Worm (Caenorhabditis elegans) whole organism, mixed stage, embryonic: Measurements from ENCODE around the gene nhr-16.
A peak's percentile ranks its signal among the peaks of the same experiment; 100 is the strongest.

ENCODE experiments used
- M03D4.4 ChIP-seq: sonication (generic microtip); optimal IDR thresholded peaks from 2 replicates; lab custom pipeline; 2017; ENCODE audit warnings: mild to moderate bottlenecking, missing genetic modification characterization, missing compliant biosample characterization
- bed-3 ChIP-seq: fragments of 200-800 bp; sonication (Bioruptor generic); optimal IDR thresholded peaks from 3 replicates; lab custom pipeline; 2018; ENCODE audit warnings: mild to moderate bottlenecking, missing genetic modification characterization, moderate library complexity, missing compliant biosample characterization
- blmp-1 ChIP-seq: fragments of 150-350 bp; optimal IDR thresholded peaks from 2 replicates; lab custom pipeline; 2014; ENCODE audit warnings: missing biosample characterization, missing genetic modification characterization
- ceh-39 ChIP-seq: fragments of 150-350 bp; optimal IDR thresholded peaks from 2 replicates; lab custom pipeline; 2014; ENCODE audit warnings: missing biosample characterization, missing genetic modification characterization
- ceh-83 ChIP-seq: fragments of 200-800 bp; sonication (Bioruptor generic); optimal IDR thresholded peaks from 2 replicates; lab custom pipeline; 2018; ENCODE audit warnings: mild to moderate bottlenecking, missing genetic modification characterization, missing compliant biosample characterization
- ces-1 ChIP-seq: fragments of 150-350 bp; optimal IDR thresholded peaks from 2 replicates; lab custom pipeline; 2014; ENCODE audit warnings: missing biosample characterization, missing genetic modification reagents, missing genetic modification characterization
- cnd-1 ChIP-seq: fragments of 200-800 bp; sonication (Bioruptor generic); optimal IDR thresholded peaks from 2 replicates; lab custom pipeline; 2018; ENCODE audit warnings: mild to moderate bottlenecking, missing genetic modification characterization, missing compliant biosample characterization
- drap-1 ChIP-seq: fragments of 200-800 bp; sonication (Bioruptor generic); optimal IDR thresholded peaks from 3 replicates; lab custom pipeline; 2018; ENCODE audit warnings: mild to moderate bottlenecking, missing genetic modification characterization, missing compliant biosample characterization
- elt-3 ChIP-seq: fragments of 150-350 bp; optimal IDR thresholded peaks from 2 replicates; lab custom pipeline; 2014; ENCODE audit warnings: missing biosample characterization, missing genetic modification characterization
- flh-1 ChIP-seq: fragments of 200-800 bp; sonication (Bioruptor generic); optimal IDR thresholded peaks from 2 replicates; lab custom pipeline; 2018; ENCODE audit warnings: mild to moderate bottlenecking, missing genetic modification characterization, moderate library complexity, missing compliant biosample characterization
- ham-2 ChIP-seq: fragments of 200-800 bp; sonication (Bioruptor generic); optimal IDR thresholded peaks from 2 replicates; lab custom pipeline; 2018; ENCODE audit warnings: mild to moderate bottlenecking, missing genetic modification characterization, missing compliant biosample characterization
- hlh-1 ChIP-seq: fragments of 150-350 bp; optimal IDR thresholded peaks from 2 replicates; lab custom pipeline; 2014; ENCODE audit warnings: missing biosample characterization, missing genetic modification reagents, missing genetic modification characterization
- lin-13 ChIP-seq: fragments of 150-350 bp; optimal IDR thresholded peaks from 2 replicates; lab custom pipeline; 2014; ENCODE audit warnings: missing biosample characterization, missing genetic modification characterization
- lsy-2 ChIP-seq: fragments of 150-350 bp; optimal IDR thresholded peaks from 2 replicates; lab custom pipeline; 2014; ENCODE audit warnings: missing biosample characterization, missing genetic modification characterization
- mab-5 ChIP-seq: fragments of 150-350 bp; optimal IDR thresholded peaks from 2 replicates; lab custom pipeline; 2014; ENCODE audit warnings: missing biosample characterization, missing genetic modification characterization
- mls-2 ChIP-seq: sonication (generic microtip); optimal IDR thresholded peaks from 2 replicates; lab custom pipeline; 2016; ENCODE audit warnings: mild to moderate bottlenecking, missing genetic modification characterization, moderate library complexity, missing compliant biosample characterization
- nhr-12 ChIP-seq: fragments of 150-350 bp; optimal IDR thresholded peaks from 2 replicates; lab custom pipeline; 2014; ENCODE audit warnings: missing biosample characterization, missing genetic modification characterization
- nhr-2 ChIP-seq: fragments of 150-350 bp; optimal IDR thresholded peaks from 2 replicates; lab custom pipeline; 2014; ENCODE audit warnings: missing biosample characterization, missing genetic modification characterization
- nhr-237 ChIP-seq: fragments of 150-350 bp; optimal IDR thresholded peaks from 2 replicates; lab custom pipeline; 2014; ENCODE audit warnings: missing biosample characterization, missing genetic modification characterization
- nhr-28 ChIP-seq: fragments of 150-350 bp; optimal IDR thresholded peaks from 2 replicates; lab custom pipeline; 2014; ENCODE audit warnings: missing biosample characterization, missing genetic modification characterization
- nhr-76 ChIP-seq: sonication (generic microtip); optimal IDR thresholded peaks from 2 replicates; lab custom pipeline; 2017; ENCODE audit warnings: missing biosample characterization, missing genetic modification characterization
- pha-4 ChIP-seq: fragments of 150-350 bp; optimal IDR thresholded peaks from 2 replicates; lab custom pipeline; 2018; ENCODE audit warnings: missing biosample characterization, missing genetic modification reagents, missing genetic modification characterization
- sem-2 ChIP-seq: fragments of 200-800 bp; sonication (Bioruptor generic); optimal IDR thresholded peaks from 2 replicates; lab custom pipeline; 2018; ENCODE audit warnings: mild to moderate bottlenecking, missing genetic modification characterization, missing compliant biosample characterization
- snpc-4 ChIP-seq: fragments of 150-350 bp; optimal IDR thresholded peaks from 2 replicates; lab custom pipeline; 2014; ENCODE audit warnings: missing biosample characterization, missing genetic modification characterization
- sptf-1 ChIP-seq: sonication (generic microtip); optimal IDR thresholded peaks from 2 replicates; lab custom pipeline; 2017; ENCODE audit warnings: mild to moderate bottlenecking, missing genetic modification characterization, moderate library complexity, missing compliant biosample characterization
- tbx-8 ChIP-seq: fragments of 200-800 bp; sonication (Bioruptor generic); optimal IDR thresholded peaks from 2 replicates; lab custom pipeline; 2018; ENCODE audit warnings: mild to moderate bottlenecking, missing genetic modification characterization, moderate library complexity, missing compliant biosample characterization
- unc-120 ChIP-seq: sonication (generic microtip); optimal IDR thresholded peaks from 2 replicates; lab custom pipeline; 2017; ENCODE audit warnings: missing genetic modification characterization, missing compliant biosample characterization; ENCODE audit not compliant: poor library complexity, severe bottlenecking
- unc-62 ChIP-seq: fragments of 150-350 bp; optimal IDR thresholded peaks from 2 replicates; lab custom pipeline; 2014; ENCODE audit warnings: missing biosample characterization, missing genetic modification reagents, missing genetic modification characterization

The nhr-16 gene

ce11 chrII:4454823-4455222 is 16.2 kb downstream of the nhr-16 start:
- TF ChIP-seq blmp-1 (tag; lab: Kevin White, UChicago): no peak
- TF ChIP-seq nhr-2 (tag; lab: Kevin White, UChicago): no peak
- TF ChIP-seq lsy-2 (tag; lab: Kevin White, UChicago): no peak
- no peak for TF ChIP-seq sptf-1 (tag; lab: Kevin White, UChicago)
- no peak for TF ChIP-seq unc-62 (GFP tag; lab: Kevin White, UChicago)
- TF ChIP-seq mab-5 (tag; lab: Kevin White, UChicago): no peak
- no peak for TF ChIP-seq bed-3 (GFP tag; lab: Kevin White, UChicago)
- TF ChIP-seq ces-1: no peak
- TF ChIP-seq ceh-83: no peak
- TF ChIP-seq ceh-39 (tag; lab: Kevin White, UChicago): no peak
- TF ChIP-seq nhr-12 (tag; lab: Kevin White, UChicago): no peak
- TF ChIP-seq nhr-76: no peak
- no peak for TF ChIP-seq M03D4.4 (tag; lab: Kevin White, UChicago)

ce11 chrII:4456024-4456423 is 17.4 kb downstream of the nhr-16 start:
- TF ChIP-seq tbx-8 (GFP tag; lab: Kevin White, UChicago) (no peak), ces-1 (peak; percentile 45)

ce11 chrII:4460297-4460696 is 21.7 kb downstream of the nhr-16 start:
- TF ChIP-seq ham-2 (no peak), nhr-12 (tag; lab: Kevin White, UChicago) (no peak), drap-1 (GFP tag; lab: Kevin White, UChicago) (no peak), M03D4.4 (tag; lab: Kevin White, UChicago) (no peak), unc-62 (GFP tag; lab: Kevin White, UChicago) (no peak), sem-2 (GFP tag; lab: Kevin White, UChicago) (no peak), elt-3 (no peak), unc-120 (no peak), mab-5 (tag; lab: Kevin White, UChicago) (no peak), cnd-1 (tag; lab: Kevin White, UChicago) (no peak), snpc-4 (tag; lab: Kevin White, UChicago) (no peak), blmp-1 (tag; lab: Kevin White, UChicago) (no peak), nhr-237 (no peak), nhr-2 (tag; lab: Kevin White, UChicago) (no peak), ceh-39 (tag; lab: Kevin White, UChicago) (no peak), flh-1 (GFP tag; lab: Kevin White, UChicago) (no peak)

- TF ChIP-seq nhr-237: no peak
- no peak for TF ChIP-seq unc-120
These were observed 22.2 kb downstream of the nhr-16 start, which contains the start of the genes T12C9.7 and vps-18 for ce11 chrII:4460851-4461250. T12C9.7 (minus strand) TSS chrII:4460951. vps-18 (plus strand) TSS chrII:4461130.

- TF ChIP-seq hlh-1 (tag; lab: Kevin White, UChicago): no peak
- TF ChIP-seq nhr-2 (tag; lab: Kevin White, UChicago): no peak
- no peak for TF ChIP-seq bed-3 (GFP tag; lab: Kevin White, UChicago)
- TF ChIP-seq ces-1: no peak
- TF ChIP-seq cnd-1 (tag; lab: Kevin White, UChicago): no peak
- TF ChIP-seq lsy-2 (tag; lab: Kevin White, UChicago): no peak
These were observed 24.2 kb downstream of the nhr-16 start for ce11 chrII:4462842-4463241.

ce11 chrII:4467869-4468268 is 29.3 kb downstream of the nhr-16 start, which contains the start of gene W06B4.2:
W06B4.2 (plus strand) TSS chrII:4468169.
- no peak for TF ChIP-seq ham-2
- no peak for TF ChIP-seq mls-2 (tag; lab: Kevin White, UChicago)
- no peak for TF ChIP-seq pha-4
- no peak for TF ChIP-seq unc-62 (GFP tag; lab: Kevin White, UChicago)
- no peak for TF ChIP-seq nhr-12 (tag; lab: Kevin White, UChicago)
- TF ChIP-seq sem-2 (GFP tag; lab: Kevin White, UChicago): no peak
- no peak for TF ChIP-seq blmp-1 (tag; lab: Kevin White, UChicago)
- no peak for TF ChIP-seq nhr-28 (tag; lab: Kevin White, UChicago)
- no peak for TF ChIP-seq hlh-1 (tag; lab: Kevin White, UChicago)
- TF ChIP-seq bed-3 (GFP tag; lab: Kevin White, UChicago): no peak
- TF ChIP-seq cnd-1 (tag; lab: Kevin White, UChicago): no peak
- TF ChIP-seq flh-1 (GFP tag; lab: Kevin White, UChicago): no peak
- TF ChIP-seq lin-13 (tag; lab: Kevin White, UChicago): no peak
- no peak for TF ChIP-seq sptf-1 (tag; lab: Kevin White, UChicago)
- TF ChIP-seq mab-5 (tag; lab: Kevin White, UChicago): no peak
- no peak for TF ChIP-seq tbx-8 (GFP tag; lab: Kevin White, UChicago)
- TF ChIP-seq nhr-76: no peak
- no peak for TF ChIP-seq unc-120
- no peak for TF ChIP-seq ceh-83
- no peak for TF ChIP-seq elt-3
- TF ChIP-seq, all 35 proteins: peak for 0
